In the genomic region with DNA sequence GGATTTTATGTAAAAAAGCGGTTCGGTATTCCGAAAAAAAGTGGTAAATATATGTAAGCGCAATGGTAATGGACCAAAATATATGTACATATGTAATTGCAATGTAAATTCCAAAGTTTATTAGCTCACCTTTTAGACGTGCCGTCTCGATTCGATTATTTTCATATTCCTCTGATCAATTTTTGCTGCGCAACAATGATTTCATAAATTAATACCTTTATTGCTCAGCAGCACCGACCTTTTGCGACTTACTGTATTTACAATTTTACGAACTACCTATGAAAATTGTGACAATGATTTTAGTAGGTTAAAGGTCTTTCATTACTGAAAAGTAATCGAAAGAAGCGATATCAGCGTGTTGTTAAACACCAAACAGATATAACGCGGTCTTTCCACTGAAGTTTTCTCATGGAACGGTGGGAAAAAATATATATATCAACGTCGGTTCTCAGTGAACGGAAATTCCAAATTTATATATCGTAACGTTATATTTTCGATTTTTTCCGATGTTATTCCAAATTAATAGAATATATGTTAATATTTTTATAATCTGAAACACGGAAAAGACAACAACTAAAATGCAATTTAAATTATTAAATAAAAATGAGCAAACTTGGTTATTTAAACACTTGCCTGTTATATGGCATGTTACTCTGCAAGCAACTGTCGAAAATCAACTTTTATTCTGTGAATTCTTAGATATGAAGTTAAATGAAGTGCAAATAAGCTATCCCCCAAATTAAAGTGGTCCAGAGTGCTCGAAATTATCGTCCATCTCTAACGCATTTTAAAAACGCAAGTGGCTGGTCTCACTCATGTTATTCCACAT, we compare ENCODE assay signal across 3 fruit fly cellular contexts.
TF ChIP-seq lines count a peak whose summit lies in the region.

A gene (minus strand): TSS at position 330 of the 829 bp plus-strand sequence.
A gene (plus strand): TSS at position 810 of the 829 bp plus-strand sequence.

TF ChIP-seq in whole organism, embryonic, 481 proteins besides CTCF, POLR2A, EP300 and RAD21 (continued from another document and continues in another):
- no peak for TF ChIP-seq ro (GFP tag; IDR thresholded peaks at IDR 0.05; lab: Robert Waterston, UW)
- TF ChIP-seq Ada2b (GFP tag; IDR thresholded peaks at IDR 0.05; lab: Robert Waterston, UW) = no peak
- peak in 1 of 2 experiments; percentile 33 for TF ChIP-seq bsh (GFP tag; optimal IDR thresholded peaks at IDR 0.05; lab: Kevin White, UChicago)
- TF ChIP-seq CG7928 (GFP tag; optimal IDR thresholded peaks at IDR 0.05; lab: Kevin White, UChicago) = no peak
- TF ChIP-seq CG10267 (tag; optimal IDR thresholded peaks at IDR 0.05; lab: Kevin White, UChicago) = peak; percentile 70
- TF ChIP-seq CoRest (tag; optimal IDR thresholded peaks at IDR 0.05; lab: Kevin White, UChicago) = peak; percentile 73
- no peak for TF ChIP-seq CG12104 (GFP tag; optimal IDR thresholded peaks at IDR 0.05; lab: Kevin White, UChicago)
- peak; percentile 45 for TF ChIP-seq Meics (GFP tag; optimal IDR thresholded peaks at IDR 0.05; lab: Kevin White, UChicago)
- TF ChIP-seq CG7786 (GFP tag; optimal IDR thresholded peaks at IDR 0.05; lab: Kevin White, UChicago) = no peak
- peak; percentile 39 for TF ChIP-seq bcd (GFP tag; optimal IDR thresholded peaks at IDR 0.05; lab: Kevin White, UChicago)
- no peak for TF ChIP-seq zfh1 (GFP tag; IDR thresholded peaks at IDR 0.05; lab: Robert Waterston, UW)
- TF ChIP-seq CG15479 (GFP tag; optimal IDR thresholded peaks at IDR 0.05; lab: Kevin White, UChicago) = no peak
- no peak for TF ChIP-seq eve (GFP tag; optimal IDR thresholded peaks at IDR 0.05; lab: Kevin White, UChicago)
- TF ChIP-seq Eip74EF (GFP tag; optimal IDR thresholded peaks at IDR 0.05; lab: Kevin White, UChicago) = no peak
- no peak for TF ChIP-seq lov (optimal IDR thresholded peaks at IDR 0.05; lab: Kevin White, UChicago)
- no peak for TF ChIP-seq lov (GFP tag; IDR thresholded peaks at IDR 0.05; lab: Robert Waterston, UW)
- no peak for TF ChIP-seq CG6175 (GFP tag; IDR thresholded peaks at IDR 0.05; lab: Robert Waterston, UW)
- TF ChIP-seq BEAF-32 (GFP tag; optimal IDR thresholded peaks at IDR 0.05; lab: Kevin White, UChicago) = peak; percentile 72
- TF ChIP-seq CG30020 (tag; optimal IDR thresholded peaks at IDR 0.05; lab: Kevin White, UChicago) = peak; percentile 98
- TF ChIP-seq CG7556 (GFP tag; optimal IDR thresholded peaks at IDR 0.05; lab: Kevin White, UChicago) = peak; percentile 2
- no peak for TF ChIP-seq lbe (GFP tag; optimal IDR thresholded peaks at IDR 0.05; lab: Kevin White, UChicago)
- TF ChIP-seq nom (GFP tag; optimal IDR thresholded peaks at IDR 0.05; lab: Kevin White, UChicago) = peak; percentile 69
- TF ChIP-seq aop (GFP tag; IDR thresholded peaks at IDR 0.05; lab: Robert Waterston, UW) = no peak
- peak; percentile 13 for TF ChIP-seq Dek (tag; optimal IDR thresholded peaks at IDR 0.05; lab: Kevin White, UChicago)
- peak; percentile 93 for TF ChIP-seq ssp (GFP tag; IDR thresholded peaks at IDR 0.05; lab: Robert Waterston, UW)
- no peak for TF ChIP-seq ara (GFP tag; IDR thresholded peaks at IDR 0.05; lab: Robert Waterston, UW)
- TF ChIP-seq Hr3 (GFP tag; optimal IDR thresholded peaks at IDR 0.05; lab: Kevin White, UChicago) = peak; percentile 22
- TF ChIP-seq nmo (GFP tag; optimal IDR thresholded peaks at IDR 0.05; lab: Kevin White, UChicago) = peak; percentile 70
- TF ChIP-seq CG34422 (GFP tag; IDR thresholded peaks at IDR 0.05; lab: Robert Waterston, UW) = 0 out of 3 replicates have a peak, but pooled peaks have one; percentile 14
- TF ChIP-seq crol (GFP tag; IDR thresholded peaks at IDR 0.05; lab: Robert Waterston, UW) = no peak
- no peak for TF ChIP-seq wdn (GFP tag; IDR thresholded peaks at IDR 0.05; lab: Robert Waterston, UW)
- TF ChIP-seq so (GFP tag; IDR thresholded peaks at IDR 0.05; lab: Robert Waterston, UW) = no peak
- TF ChIP-seq CG9727 (GFP tag; optimal IDR thresholded peaks at IDR 0.05; lab: Kevin White, UChicago) = peak; percentile 41
- TF ChIP-seq row (GFP tag; IDR thresholded peaks at IDR 0.05; lab: Robert Waterston, UW) = peak; percentile 64
- TF ChIP-seq CG4854 (GFP tag; optimal IDR thresholded peaks at IDR 0.05; lab: Kevin White, UChicago) = no peak
- TF ChIP-seq Lim3 (GFP tag; IDR thresholded peaks at IDR 0.05; lab: Robert Waterston, UW) = no peak
- peak; percentile 13 for TF ChIP-seq Elba2 (GFP tag; optimal IDR thresholded peaks at IDR 0.05; lab: Kevin White, UChicago)
- peak; percentile 59 for TF ChIP-seq CG17802 (tag; optimal IDR thresholded peaks at IDR 0.05; lab: Kevin White, UChicago)
- TF ChIP-seq CG12659 (GFP tag; optimal IDR thresholded peaks at IDR 0.05; lab: Kevin White, UChicago) = peak; percentile 46
- no peak for TF ChIP-seq eyg (GFP tag; optimal IDR thresholded peaks at IDR 0.05; lab: Kevin White, UChicago)
- peak; percentile 13 for TF ChIP-seq CG1602 (GFP tag; optimal IDR thresholded peaks at IDR 0.05; lab: Kevin White, UChicago)
- peak; percentile 27 for TF ChIP-seq CG10979 (tag; optimal IDR thresholded peaks at IDR 0.05; lab: Kevin White, UChicago)

TF ChIP-seq in whole organism, prepupa, 60 proteins besides CTCF, POLR2A, EP300 and RAD21 (continued from another document):
- TF ChIP-seq Blimp-1 (GFP tag; optimal IDR thresholded peaks at IDR 0.05; lab: Kevin White, UChicago) = no peak
- TF ChIP-seq CG6808 (GFP tag; optimal IDR thresholded peaks at IDR 0.05; lab: Kevin White, UChicago) = peak; percentile 8
- TF ChIP-seq acj6 (GFP tag; optimal IDR thresholded peaks at IDR 0.05; lab: Kevin White, UChicago) = peak; percentile 37
- TF ChIP-seq Eip75B (GFP tag; optimal IDR thresholded peaks at IDR 0.05; lab: Kevin White, UChicago) = no peak
- peak; percentile 53 for TF ChIP-seq CG3032 (tag; optimal IDR thresholded peaks at IDR 0.05; lab: Kevin White, UChicago)
- peak; percentile 21 for TF ChIP-seq achi (GFP tag; optimal IDR thresholded peaks at IDR 0.05; lab: Kevin White, UChicago)
- TF ChIP-seq spab (GFP tag; optimal IDR thresholded peaks at IDR 0.05; lab: Kevin White, UChicago) = no peak
- TF ChIP-seq CG11902 (GFP tag; optimal IDR thresholded peaks at IDR 0.05; lab: Kevin White, UChicago) = peak; percentile 12
- TF ChIP-seq esn (GFP tag; optimal IDR thresholded peaks at IDR 0.05; lab: Kevin White, UChicago) = peak; percentile 28
- TF ChIP-seq Ets96B (tag; optimal IDR thresholded peaks at IDR 0.05; lab: Kevin White, UChicago) = peak; percentile 2
- peak in 1 of 2 experiments; percentile 24 for TF ChIP-seq salr (GFP tag; optimal IDR thresholded peaks at IDR 0.05; lab: Kevin White, UChicago)
- TF ChIP-seq Sox15 (GFP tag; optimal IDR thresholded peaks at IDR 0.05; lab: Kevin White, UChicago) = peak; percentile 41
- peak; percentile 32 for TF ChIP-seq topi (GFP tag; optimal IDR thresholded peaks at IDR 0.05; lab: Kevin White, UChicago)
- no peak for TF ChIP-seq Eip93F (GFP tag; optimal IDR thresholded peaks at IDR 0.05; lab: Kevin White, UChicago)
- no peak for TF ChIP-seq Ets21C (GFP tag; optimal IDR thresholded peaks at IDR 0.05; lab: Kevin White, UChicago)
- peak; percentile 44 for TF ChIP-seq CG4318 (GFP tag; optimal IDR thresholded peaks at IDR 0.05; lab: Kevin White, UChicago)
- TF ChIP-seq CG6276 (GFP tag; optimal IDR thresholded peaks at IDR 0.05; lab: Kevin White, UChicago) = no peak
- TF ChIP-seq pdm3 (GFP tag; optimal IDR thresholded peaks at IDR 0.05; lab: Kevin White, UChicago) = peak; percentile 49
- peak; percentile 18 for TF ChIP-seq CG34406 (GFP tag; optimal IDR thresholded peaks at IDR 0.05; lab: Kevin White, UChicago)
- TF ChIP-seq OdsH (GFP tag; optimal IDR thresholded peaks at IDR 0.05; lab: Kevin White, UChicago) = peak; percentile 54
- peak; percentile 38; the same call in 1 of the 2 replicates for TF ChIP-seq Gug (GFP tag; IDR thresholded peaks at IDR 0.05; lab: Robert Waterston, UW)
- peak; percentile 15 for TF ChIP-seq Hr39 (GFP tag; optimal IDR thresholded peaks at IDR 0.05; lab: Kevin White, UChicago)
- TF ChIP-seq Hr4 (GFP tag; optimal IDR thresholded peaks at IDR 0.05; lab: Kevin White, UChicago) = peak; percentile 8
- TF ChIP-seq cyc (GFP tag; optimal IDR thresholded peaks at IDR 0.05; lab: Kevin White, UChicago) = peak; percentile 29

TF ChIP-seq in whole organism, wandering third instar larva, 38 proteins besides CTCF, POLR2A, EP300 and RAD21 (continued from another document):
- no peak for TF ChIP-seq Hr78 (GFP tag; optimal IDR thresholded peaks at IDR 0.05; lab: Kevin White, UChicago)
- TF ChIP-seq GATAd (GFP tag; optimal IDR thresholded peaks at IDR 0.05; lab: Kevin White, UChicago) = no peak
- no peak for TF ChIP-seq dsf (GFP tag; optimal IDR thresholded peaks at IDR 0.05; lab: Kevin White, UChicago; ENCODE audit: borderline replicate concordance)
- no peak for TF ChIP-seq sv (GFP tag; optimal IDR thresholded peaks at IDR 0.05; lab: Kevin White, UChicago)
- peak; percentile 41 for TF ChIP-seq woc (GFP tag; optimal IDR thresholded peaks at IDR 0.05; lab: Kevin White, UChicago)
